Fruit fly (Drosophila melanogaster): Measurements from ENCODE around the gene CG32486.

DNA sequence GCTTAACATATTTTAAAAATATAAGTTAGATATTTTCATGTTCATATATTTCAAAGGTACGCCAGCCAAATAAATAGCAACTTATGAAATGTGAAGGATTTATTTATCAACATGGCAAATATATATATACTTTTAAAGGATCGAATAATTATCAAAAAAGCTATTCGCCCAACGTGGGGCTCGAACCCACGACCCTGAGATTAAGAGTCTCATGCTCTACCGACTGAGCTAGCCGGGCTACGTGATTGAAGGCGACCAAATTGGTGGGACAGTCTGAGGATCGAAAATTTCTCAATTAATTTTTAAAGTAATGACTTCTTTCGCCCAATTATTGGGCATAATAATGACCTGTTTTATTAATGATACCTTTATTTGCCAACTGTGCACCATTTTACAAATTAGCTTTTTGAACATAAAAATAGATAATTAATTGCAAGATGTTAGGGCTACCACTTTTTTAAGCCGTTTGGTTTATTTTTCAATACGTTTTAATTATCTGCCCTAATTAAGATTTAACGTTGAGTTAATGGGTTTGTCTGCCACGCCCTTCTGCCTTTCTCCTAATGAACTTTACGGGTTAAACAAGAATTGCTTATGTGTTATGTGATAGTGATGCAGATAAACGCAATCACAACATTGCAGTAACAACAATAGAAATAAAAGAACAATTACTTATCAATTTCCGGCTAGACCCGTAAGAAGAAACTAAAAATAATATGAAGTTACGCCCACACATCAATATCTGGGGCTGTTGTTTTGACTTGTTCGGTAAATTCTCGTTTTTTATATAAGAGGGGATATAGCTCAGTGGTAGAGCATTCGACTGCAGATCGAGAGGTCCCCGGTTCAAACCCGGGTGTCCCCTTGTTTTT, 26.3 kb upstream of the CG32486 start:
- TF ChIP-seq CG4820 (GFP tag; optimal IDR thresholded peaks at IDR 0.05) (no peak), CG10462 (GFP tag; optimal IDR thresholded peaks at IDR 0.05) (no peak), Gug (GFP tag; IDR thresholded peaks at IDR 0.05) (no peak), nerfin-1 (tag; optimal IDR thresholded peaks at IDR 0.05) (no peak)

Measured in whole organism, embryonic.